Fruit fly (Drosophila melanogaster): ENCODE data around the gene bchs.

Gene bchs

dm6 chr2L:5959863-5960658 is 53.1 kb downstream of the bchs start, which contains the start of gene Vm26Aa:
Vm26Aa (minus strand) TSS chr2L:5960340.
- no peak for TF ChIP-seq usp (GFP tag; optimal IDR thresholded peaks at IDR 0.05)
- TF ChIP-seq psq (optimal IDR thresholded peaks at IDR 0.05), result no peak
- no peak for TF ChIP-seq CG8478 (optimal IDR thresholded peaks at IDR 0.05)
- no peak for TF ChIP-seq pan (optimal IDR thresholded peaks at IDR 0.05)
- no peak for TF ChIP-seq Dll (optimal IDR thresholded peaks at IDR 0.05)
- no peak for TF ChIP-seq EcR (GFP tag; optimal IDR thresholded peaks at IDR 0.05)

DNA sequence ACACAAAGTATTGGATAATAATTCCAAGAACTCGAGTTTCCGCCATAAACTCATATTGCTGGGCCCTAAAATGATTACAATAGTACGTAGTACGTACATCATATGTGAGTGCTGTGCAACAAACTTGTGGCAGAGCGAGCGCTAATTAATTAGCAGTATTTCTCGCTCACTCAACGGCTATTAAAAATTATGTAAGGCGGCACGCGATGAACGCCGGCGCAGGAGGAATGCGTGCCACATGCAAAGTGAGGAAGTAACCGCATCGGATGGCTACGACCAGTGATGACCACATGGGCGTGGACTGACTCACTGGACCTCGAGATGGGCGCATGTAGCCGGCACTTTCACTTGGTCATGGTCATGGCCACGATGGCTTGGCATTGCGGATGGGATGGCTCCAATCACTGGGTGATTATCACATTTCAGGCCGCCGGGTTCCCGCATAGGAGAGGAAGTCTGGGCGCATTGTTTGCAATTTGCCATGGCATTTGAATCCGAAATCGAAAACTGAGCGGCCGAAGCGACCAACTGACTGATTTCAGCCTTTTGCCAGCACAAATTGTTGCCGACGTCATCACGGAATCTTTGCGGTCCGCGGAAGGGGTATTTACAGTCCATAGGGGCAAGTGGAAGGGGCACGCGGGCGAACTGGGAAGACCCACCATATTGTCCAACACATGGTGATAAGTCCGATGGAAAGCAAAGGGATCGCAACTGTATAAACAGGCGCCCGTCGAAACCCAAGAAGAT is 54.4 kb downstream of the bchs start:
- TF ChIP-seq pan (optimal IDR thresholded peaks at IDR 0.05) (no peak), EcR (GFP tag; optimal IDR thresholded peaks at IDR 0.05) (no peak), usp (GFP tag; optimal IDR thresholded peaks at IDR 0.05) (no peak), psq (optimal IDR thresholded peaks at IDR 0.05) (no peak), Dll (optimal IDR thresholded peaks at IDR 0.05) (no peak), CG8478 (optimal IDR thresholded peaks at IDR 0.05) (no peak)

DNA sequence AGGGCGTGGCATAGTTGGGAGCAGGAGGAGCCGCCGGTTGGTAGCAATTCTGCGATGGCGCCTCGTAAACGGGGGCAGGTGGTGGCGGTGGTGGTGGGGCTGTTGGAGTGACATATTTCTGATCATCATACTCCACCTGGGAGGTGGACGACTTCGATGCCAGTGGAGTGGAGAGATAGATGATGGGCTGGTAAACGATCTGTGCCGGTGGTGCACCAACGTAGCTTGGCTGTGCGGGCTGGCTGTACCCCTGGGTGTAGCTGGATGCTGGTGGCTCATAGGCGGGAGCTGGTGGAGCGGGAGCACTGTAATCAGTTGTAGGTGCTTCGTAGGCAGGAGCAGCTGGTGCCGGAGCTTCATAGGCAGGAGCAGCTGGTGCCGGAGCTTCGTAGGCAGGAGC is 56.3 kb downstream of the bchs start:
- TF ChIP-seq psq (optimal IDR thresholded peaks at IDR 0.05), result no peak
- no peak for TF ChIP-seq pan (optimal IDR thresholded peaks at IDR 0.05)
- no peak for TF ChIP-seq usp (GFP tag; optimal IDR thresholded peaks at IDR 0.05)
- TF ChIP-seq CG8478 (optimal IDR thresholded peaks at IDR 0.05), result no peak
- no peak for TF ChIP-seq Dll (optimal IDR thresholded peaks at IDR 0.05)
- no peak for TF ChIP-seq EcR (GFP tag; optimal IDR thresholded peaks at IDR 0.05)

DNA sequence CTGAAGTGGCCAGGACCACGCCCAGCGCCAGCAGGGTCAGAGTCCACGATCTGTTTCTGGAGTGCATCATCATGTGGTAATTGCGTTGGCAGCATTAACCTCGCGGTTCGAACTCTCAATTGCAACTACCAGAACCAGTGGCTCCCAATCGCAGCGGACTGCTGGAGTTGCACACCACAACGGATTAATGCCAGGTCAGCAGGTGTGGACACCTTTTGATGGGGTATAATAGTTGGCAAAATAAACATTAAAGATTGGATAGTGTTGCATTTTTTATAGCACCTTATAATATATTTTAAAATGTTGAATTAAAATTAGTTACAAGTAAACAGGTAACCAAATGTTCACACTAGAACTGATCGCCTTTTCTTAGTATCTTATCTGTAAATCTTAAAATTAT is 57.2 kb downstream of the bchs start:
- TF ChIP-seq usp (GFP tag; optimal IDR thresholded peaks at IDR 0.05) (no peak), Dll (optimal IDR thresholded peaks at IDR 0.05) (no peak)

DNA sequence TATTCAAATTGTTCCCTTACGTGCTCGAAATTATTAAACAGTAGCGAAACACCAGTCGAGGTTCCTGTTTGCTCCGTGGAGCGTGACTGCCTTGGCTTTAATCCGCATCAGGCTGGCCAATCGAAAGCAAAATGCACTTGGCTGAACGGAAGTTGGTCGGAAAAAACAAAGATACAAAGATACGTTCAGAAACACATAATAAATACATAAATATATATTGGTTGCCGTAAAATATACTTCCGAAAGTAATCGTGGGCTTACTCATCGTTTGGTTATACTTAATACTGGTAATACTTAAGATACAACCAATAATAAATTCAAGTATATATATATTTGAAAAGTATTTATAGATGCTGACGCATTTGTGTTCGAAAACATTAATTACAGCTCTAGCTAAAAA is 57.9 kb downstream of the bchs start, which contains the start of gene psd:
Gene psd, minus strand, starts transcription at position 101 of the 400 bp plus-strand sequence.
- TF ChIP-seq usp (GFP tag; optimal IDR thresholded peaks at IDR 0.05) (no peak), pan (optimal IDR thresholded peaks at IDR 0.05) (no peak), psq (optimal IDR thresholded peaks at IDR 0.05) (no peak), CG8478 (optimal IDR thresholded peaks at IDR 0.05) (no peak), Dll (optimal IDR thresholded peaks at IDR 0.05) (no peak)

DNA sequence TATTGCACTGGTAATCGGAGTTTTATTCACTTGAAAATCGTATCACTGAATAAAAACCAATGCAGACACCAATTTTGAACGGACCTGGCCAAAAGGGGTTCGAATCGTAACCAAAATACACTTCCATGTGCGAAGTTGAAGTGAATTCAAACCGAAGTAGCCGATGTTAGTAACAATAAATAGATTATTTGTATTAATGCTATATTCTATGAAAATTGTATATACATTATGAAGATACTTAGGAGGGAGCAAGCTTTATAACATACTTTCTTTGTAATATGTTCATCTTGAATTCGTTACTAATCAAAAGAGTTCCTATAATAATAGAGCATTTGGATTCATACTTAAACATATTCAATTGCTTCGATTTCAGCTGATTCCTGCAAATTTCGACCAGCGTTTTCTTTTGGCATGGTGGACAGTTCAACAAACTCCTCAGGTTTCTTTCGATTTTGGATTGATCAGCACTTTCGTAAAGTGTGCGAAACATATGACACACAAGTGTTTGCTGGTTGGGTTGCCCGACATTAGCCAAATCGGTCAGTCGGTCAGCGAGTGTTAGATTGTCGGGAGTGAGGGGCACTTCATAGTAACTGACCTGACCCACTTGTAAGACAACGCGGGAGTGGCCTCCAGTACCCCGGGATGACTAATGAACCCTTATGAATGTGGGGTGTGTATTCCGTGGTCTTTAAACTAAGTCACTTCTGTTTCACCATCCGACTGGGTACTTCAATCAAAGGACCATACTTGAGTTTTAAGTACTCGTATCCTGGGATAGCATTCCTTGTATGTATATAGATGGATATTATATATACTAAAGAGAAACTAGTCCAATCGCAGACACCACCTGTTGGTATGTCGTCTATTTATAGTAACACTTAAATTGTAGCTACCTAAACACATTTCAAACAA is 61.0 kb downstream of the bchs start, which contains the start of the genes CG13992 and Ucp4C:
Gene CG13992, minus strand, starts transcription at position 51 of the 915 bp plus-strand sequence.
Gene Ucp4C, plus strand, starts transcription at position 865 of the 915 bp plus-strand sequence.
- no peak for TF ChIP-seq pan (optimal IDR thresholded peaks at IDR 0.05)
- TF ChIP-seq usp (GFP tag; optimal IDR thresholded peaks at IDR 0.05), result no peak
- no peak for TF ChIP-seq EcR (GFP tag; optimal IDR thresholded peaks at IDR 0.05)
- no peak for TF ChIP-seq Dll (optimal IDR thresholded peaks at IDR 0.05)
- TF ChIP-seq psq (optimal IDR thresholded peaks at IDR 0.05), result no peak

DNA sequence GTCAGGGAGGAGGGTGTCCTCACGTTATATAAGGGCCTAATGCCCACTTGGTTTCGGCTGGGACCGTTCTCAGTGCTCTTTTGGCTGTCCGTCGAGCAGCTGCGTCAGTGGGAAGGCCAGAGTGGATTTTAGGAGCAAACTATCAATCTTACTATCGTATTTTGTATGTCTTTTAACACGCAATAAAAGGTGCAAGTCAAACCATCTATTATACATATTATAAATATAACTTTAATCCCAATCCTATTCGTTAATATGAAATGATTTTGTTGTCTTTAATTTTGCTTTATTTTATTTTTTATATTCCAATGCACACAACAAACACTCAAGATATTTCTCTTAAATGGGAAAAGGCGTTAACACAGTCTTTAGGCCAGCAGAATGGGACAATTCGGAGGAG is 62.6 kb downstream of the bchs start, which contains the start of gene Ucp4B:
Gene Ucp4B, plus strand, starts transcription at position 301 of the 400 bp plus-strand sequence.
- TF ChIP-seq psq (optimal IDR thresholded peaks at IDR 0.05), result no peak
- no peak for TF ChIP-seq CG8478 (optimal IDR thresholded peaks at IDR 0.05)
- TF ChIP-seq EcR (GFP tag; optimal IDR thresholded peaks at IDR 0.05), result no peak
- no peak for TF ChIP-seq Dll (optimal IDR thresholded peaks at IDR 0.05)
- no peak for TF ChIP-seq pan (optimal IDR thresholded peaks at IDR 0.05)
- no peak for TF ChIP-seq usp (GFP tag; optimal IDR thresholded peaks at IDR 0.05)

dm6 chr2L:5971093-5971808 is 64.3 kb downstream of the bchs start:
- TF ChIP-seq pan (optimal IDR thresholded peaks at IDR 0.05), result no peak
- TF ChIP-seq Dll (optimal IDR thresholded peaks at IDR 0.05), result no peak
- TF ChIP-seq usp (GFP tag; optimal IDR thresholded peaks at IDR 0.05), result no peak
- no peak for TF ChIP-seq psq (optimal IDR thresholded peaks at IDR 0.05)
- TF ChIP-seq CG8478 (optimal IDR thresholded peaks at IDR 0.05), result no peak
- TF ChIP-seq EcR (GFP tag; optimal IDR thresholded peaks at IDR 0.05), result no peak

DNA sequence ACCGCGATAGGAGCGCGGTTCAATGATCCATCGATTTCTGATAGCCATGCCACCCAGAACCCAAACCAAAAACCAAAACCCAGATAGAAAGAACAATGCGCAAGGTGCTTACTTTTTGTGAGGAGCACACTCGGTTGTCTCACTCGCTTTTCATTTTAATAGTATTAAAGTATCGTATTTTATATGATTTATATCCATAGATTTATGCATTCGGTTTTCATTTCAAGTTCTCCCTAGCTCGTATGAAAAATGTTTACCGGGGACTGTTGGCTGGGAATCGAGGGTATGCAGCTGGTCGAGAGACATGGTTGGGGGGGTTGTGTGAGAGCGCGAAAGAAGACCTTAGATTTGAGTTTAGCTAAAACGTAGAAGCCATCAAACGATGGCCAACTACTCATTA is 65.0 kb downstream of the bchs start:
- TF ChIP-seq CG8478 (optimal IDR thresholded peaks at IDR 0.05) (no peak), pan (optimal IDR thresholded peaks at IDR 0.05) (peak; percentile 51), Dll (optimal IDR thresholded peaks at IDR 0.05) (no peak)

Data from whole organism.